Worm (Caenorhabditis elegans): ENCODE results near the gene R03G8.1.
"Not testable (repeated sequence)": the region's sequence is repeated elsewhere in the genome, so short reads cannot be mapped to it uniquely, and the experiment has no call there.

- TF ChIP-seq ama-1 (optimal IDR thresholded peaks at IDR 0.05); ceh-9 (tag; optimal IDR thresholded peaks at IDR 0.05); nhr-12 (tag; optimal IDR thresholded peaks at IDR 0.05); aly-2 (tag; optimal IDR thresholded peaks at IDR 0.05); fos-1 (tag; optimal IDR thresholded peaks at IDR 0.05); elt-1 (tag; optimal IDR thresholded peaks at IDR 0.05); snpc-4 (tag; optimal IDR thresholded peaks at IDR 0.05): not testable (repeated sequence)
- TF ChIP-seq elt-3 (tag; optimal IDR thresholded peaks at IDR 0.05) (peak in 1 of 3 experiments; percentile 49), lsy-12 (tag; optimal IDR thresholded peaks at IDR 0.05) (peak; percentile 75), pqm-1 (tag; optimal IDR thresholded peaks at IDR 0.05) (peak; percentile 51), unc-62 (GFP tag; optimal IDR thresholded peaks at IDR 0.05) (peak; percentile 61), skn-1 (tag; optimal IDR thresholded peaks at IDR 0.05) (peak; percentile 90)
Measured at ce11 chrX:13046324-13046723, 38.0 kb upstream of the R03G8.1 start.
